Worm (Caenorhabditis elegans) whole organism, late embryonic: ENCODE results near the gene str-180.

ENCODE experiments used
- che-1 ChIP-seq: sonication (generic microtip); optimal IDR thresholded peaks from 2 replicates; lab custom pipeline; 2016; ENCODE audit warnings: mild to moderate bottlenecking, missing genetic modification characterization, missing compliant biosample characterization
- pqm-1 ChIP-seq: sonication (generic microtip); optimal IDR thresholded peaks from 2 replicates; lab custom pipeline; 2016; ENCODE audit warnings: missing genetic modification characterization, missing compliant biosample characterization

DNA sequence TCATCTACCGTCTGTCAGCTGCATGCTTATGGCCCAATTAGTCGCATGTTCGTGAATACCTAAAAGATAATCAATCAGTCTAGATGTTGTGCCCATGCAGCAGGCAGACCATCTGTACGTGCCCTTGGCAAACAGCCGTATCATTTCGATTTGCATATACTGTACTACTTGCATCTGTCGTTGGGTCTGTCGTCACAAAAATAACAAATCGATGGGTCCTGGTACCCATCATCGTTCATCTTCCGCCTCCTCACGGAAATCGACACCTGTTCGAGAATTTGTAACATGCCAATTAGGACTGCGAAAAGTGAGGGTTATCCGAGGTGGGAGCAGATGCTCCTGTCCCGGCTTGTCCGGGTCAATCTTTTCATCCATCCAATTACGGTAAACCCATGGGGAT, 14.6 kb upstream of the str-180 start:
- TF ChIP-seq pqm-1 (tag; lab: Kevin White, UChicago) (no peak), che-1 (no peak)
